Worm (Caenorhabditis elegans): Measurements from ENCODE around the gene B0361.14.

The B0361.14 gene

ce11 chrIII:7336214-7336613 is 36.9 kb upstream of the B0361.14 start, which contains the start of gene gsp-2 (continued):
- TF ChIP-seq let-526 (GFP tag; IDR thresholded peaks at IDR 0.05) (no peak), ztf-18 (tag; optimal IDR thresholded peaks at IDR 0.05) (peak; percentile 47), ztf-22 (GFP tag; optimal IDR thresholded peaks at IDR 0.05) (no peak), Y67H2A.10 (GFP tag; conservative IDR thresholded peaks at IDR 0.05) (peak; percentile 34; the same call in 1 of the 2 replicates), lir-1 (GFP tag; conservative IDR thresholded peaks at IDR 0.05) (peak; percentile 62; the same call in 1 of the 2 replicates), tlf-1 (GFP tag; optimal IDR thresholded peaks at IDR 0.05) (peak; percentile 5), ceh-58 (GFP tag; IDR thresholded peaks at IDR 0.05) (no peak), F52B5.7 (tag; optimal IDR thresholded peaks at IDR 0.05) (no peak), F39B2.1 (GFP tag; IDR thresholded peaks at IDR 0.05) (no peak), nhr-90 (tag; optimal IDR thresholded peaks at IDR 0.05) (peak; percentile 25), T07F8.4 (tag; optimal IDR thresholded peaks at IDR 0.05) (no peak), hmg-1.2 (GFP tag; IDR thresholded peaks at IDR 0.05) (peak; percentile 47; the same call in 1 of the 2 replicates), ztf-25 (GFP tag; IDR thresholded peaks at IDR 0.05) (no peak), C06A6.2 (GFP tag; conservative IDR thresholded peaks at IDR 0.05) (no peak), ceh-79 (tag; optimal IDR thresholded peaks at IDR 0.05) (no peak), Y53G8AR.9 (GFP tag; conservative IDR thresholded peaks at IDR 0.05) (0 out of 2 replicates have a peak, but pooled peaks have one; percentile 15), somi-1 (GFP tag; optimal IDR thresholded peaks at IDR 0.05) (no peak), dpff-1 (tag; optimal IDR thresholded peaks at IDR 0.05) (no peak), dox-1 (GFP tag; IDR thresholded peaks at IDR 0.05) (peak; percentile 87), ama-1 (optimal IDR thresholded peaks at IDR 0.05) (no peak), ama-1 (GFP tag; optimal IDR thresholded peaks at IDR 0.05) (no peak), lin-35 (GFP tag; optimal IDR thresholded peaks at IDR 0.05) (no peak), ceh-100 (GFP tag; IDR thresholded peaks at IDR 0.05) (0 out of 2 replicates have a peak, but pooled peaks have one; percentile 16), Y56A3A.18 (GFP tag; IDR thresholded peaks at IDR 0.05) (no peak), ekl-4 (GFP tag; IDR thresholded peaks at IDR 0.05) (no peak), K11D2.4 (GFP tag; IDR thresholded peaks at IDR 0.05) (no peak), egrh-3 (GFP tag; IDR thresholded peaks at IDR 0.05) (peak; percentile 60; the same call in 1 of the 2 replicates), F57C9.4 (tag; optimal IDR thresholded peaks at IDR 0.05) (no peak), ztf-6 (GFP tag; IDR thresholded peaks at IDR 0.05) (no peak), rpc-1 (optimal IDR thresholded peaks at IDR 0.05) (no peak), rpc-1 (tag; optimal IDR thresholded peaks at IDR 0.05) (no peak), fkh-3 (tag; optimal IDR thresholded peaks at IDR 0.05) (no peak), attf-3 (GFP tag; conservative IDR thresholded peaks at IDR 0.05) (peak; percentile 40; the same call in 1 of the 2 replicates), F22D6.2 (tag; optimal IDR thresholded peaks at IDR 0.05) (no peak), egl-44 (GFP tag; IDR thresholded peaks at IDR 0.05) (no peak), sea-2 (GFP tag; IDR thresholded peaks at IDR 0.05) (no peak), C17E4.6 (GFP tag; IDR thresholded peaks at IDR 0.05) (no peak)

ce11 chrIII:7335220-7335619 is 35.9 kb upstream of the B0361.14 start, which contains the start of gene F56C9.10:
TSS of gene F56C9.10 (minus strand) at chrIII:7335316.
- no peak for TF ChIP-seq F23B12.7 (tag; optimal IDR thresholded peaks at IDR 0.05; ENCODE audit: insufficient read depth)
- TF ChIP-seq ztf-26 (tag; optimal IDR thresholded peaks at IDR 0.05) = peak; percentile 62
- no peak for TF ChIP-seq tbx-9 (tag; optimal IDR thresholded peaks at IDR 0.05; ENCODE audit: borderline replicate concordance)
- peak; percentile 95 for TF ChIP-seq somi-1 (GFP tag; optimal IDR thresholded peaks at IDR 0.05)
- peak; percentile 34 for TF ChIP-seq die-1 (tag; optimal IDR thresholded peaks at IDR 0.05)
- TF ChIP-seq snpc-1.3 (tag; optimal IDR thresholded peaks at IDR 0.05; ENCODE audit: insufficient read depth) = no peak
- peak; percentile 53 for TF ChIP-seq ZK185.1 (tag; optimal IDR thresholded peaks at IDR 0.05; ENCODE audit: poor library complexity, severe bottlenecking)
- TF ChIP-seq cebp-1 (GFP tag; IDR thresholded peaks at IDR 0.05) = peak; percentile 78
- peak; percentile 86 for TF ChIP-seq cebp-1 (tag; optimal IDR thresholded peaks at IDR 0.05)
- no peak for TF ChIP-seq him-1 (tag; optimal IDR thresholded peaks at IDR 0.05)
- no peak for TF ChIP-seq sea-2 (GFP tag; IDR thresholded peaks at IDR 0.05)
- 0 out of 2 replicates have a peak, but pooled peaks have one; percentile 34 for TF ChIP-seq egl-44 (GFP tag; IDR thresholded peaks at IDR 0.05)
- TF ChIP-seq ztf-3 (GFP tag; optimal IDR thresholded peaks at IDR 0.05) = peak; percentile 42
- TF ChIP-seq chd-7 (tag; optimal IDR thresholded peaks at IDR 0.05) = peak; percentile 82
- TF ChIP-seq F37B4.10 (GFP tag; IDR thresholded peaks at IDR 0.05) = no peak
- peak; percentile 86 for TF ChIP-seq attf-5 (GFP tag; optimal IDR thresholded peaks at IDR 0.05)
- TF ChIP-seq ztf-22 (GFP tag; optimal IDR thresholded peaks at IDR 0.05) = no peak
- TF ChIP-seq ama-1 (optimal IDR thresholded peaks at IDR 0.05) = no peak
- TF ChIP-seq ama-1 (GFP tag; optimal IDR thresholded peaks at IDR 0.05) = no peak
